Worm (Caenorhabditis elegans) whole organism, L3 larva: Measurements from ENCODE around the gene C17H12.11.

Source experiments
- elt-3 ChIP-seq, 3 experiments: fragments of 150-350 bp in 1 of 3; sonication (generic microtip) in 2 of 3; optimal IDR thresholded peaks; 2 replicates in 2 of 3; 4 replicates in 1 of 3; lab custom pipeline; 2014 to 2017; ENCODE audit warnings: missing biosample characterization in 3 of 3, missing genetic modification characterization in 3 of 3
- fos-1 ChIP-seq: fragments of 150-350 bp; optimal IDR thresholded peaks from 2 replicates; lab custom pipeline; 2014; ENCODE audit warnings: missing biosample characterization, missing genetic modification characterization
- lin-15B ChIP-seq: fragments of 150-350 bp; optimal IDR thresholded peaks from 2 replicates; lab custom pipeline; 2014; ENCODE audit warnings: missing biosample characterization, missing genetic modification characterization
- lin-39 ChIP-seq: fragments of 150-350 bp; optimal IDR thresholded peaks from 2 replicates; lab custom pipeline; 2018; ENCODE audit warnings: missing biosample characterization, missing genetic modification reagents, missing genetic modification characterization
- nhr-237 ChIP-seq: fragments of 150-350 bp; optimal IDR thresholded peaks from 2 replicates; lab custom pipeline; 2014; ENCODE audit warnings: missing biosample characterization, missing genetic modification characterization
- nhr-76 ChIP-seq: fragments of 150-350 bp; sonication (generic microtip); optimal IDR thresholded peaks from 5 replicates; lab custom pipeline; 2014; ENCODE audit warnings: missing biosample characterization, missing genetic modification characterization
- nhr-77 ChIP-seq: fragments of 150-350 bp; optimal IDR thresholded peaks from 2 replicates; lab custom pipeline; 2014; ENCODE audit warnings: missing biosample characterization, missing genetic modification characterization
- snpc-4 ChIP-seq: fragments of 150-350 bp; optimal IDR thresholded peaks from 2 replicates; lab custom pipeline; 2014; ENCODE audit warnings: missing biosample characterization, missing genetic modification characterization
- unc-62 ChIP-seq: fragments of 150-350 bp; sonication (generic microtip); optimal IDR thresholded peaks from 4 replicates; lab custom pipeline; 2014; ENCODE audit warnings: missing biosample characterization, missing genetic modification reagents, missing genetic modification characterization
- ztf-4 ChIP-seq: fragments of 150-350 bp; optimal IDR thresholded peaks from 2 replicates; lab custom pipeline; 2014; ENCODE audit warnings: missing biosample characterization, missing genetic modification characterization

ce11 chrIV:6777156-6777555 is 25.0 kb upstream of the C17H12.11 start:
- TF ChIP-seq nhr-77 (no peak), lin-15B (no peak), unc-62 (GFP tag; lab: Kevin White, UChicago) (no peak), nhr-237 (no peak), nhr-76 (tag; lab: Kevin White, UChicago) (no peak), ztf-4 (tag; lab: Kevin White, UChicago) (no peak), fos-1 (tag; lab: Kevin White, UChicago) (no peak), elt-3 (tag; optimal IDR thresholded peaks at IDR 0.05; lab: Kevin White, UChicago) (no peak), lin-39 (tag; lab: Kevin White, UChicago) (no peak), snpc-4 (tag; lab: Kevin White, UChicago) (no peak)
